Worm (Caenorhabditis elegans): ENCODE data around the gene mrps-28.

The mrps-28 gene

ce11 chrV:19629544-19629943 is 14.5 kb upstream of the mrps-28 start:
- no peak for TF ChIP-seq elt-1 (tag; optimal IDR thresholded peaks at IDR 0.05)

DNA sequence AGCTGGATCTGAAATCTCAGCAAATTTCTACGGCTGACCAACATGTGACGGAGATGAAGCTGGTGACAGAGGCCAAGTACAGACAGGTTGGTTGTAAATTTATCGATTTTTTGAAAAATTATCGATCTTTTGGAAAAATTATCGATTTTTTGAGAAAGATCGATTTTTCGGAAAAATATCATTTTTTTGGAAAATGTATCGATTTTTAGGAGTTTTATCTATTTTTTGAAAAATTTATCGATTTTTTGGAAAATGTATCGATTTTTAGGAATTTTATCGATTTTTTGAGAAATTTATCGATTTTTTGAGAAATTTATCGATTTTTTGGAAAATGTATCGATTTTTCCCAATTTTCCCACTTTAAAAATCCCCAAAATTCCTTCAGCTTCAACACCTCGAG is 14.1 kb upstream of the mrps-28 start:
- peak; percentile 98 for TF ChIP-seq ceh-28 (tag; optimal IDR thresholded peaks at IDR 0.05)
- TF ChIP-seq ceh-16 (tag; optimal IDR thresholded peaks at IDR 0.05) = no peak

DNA sequence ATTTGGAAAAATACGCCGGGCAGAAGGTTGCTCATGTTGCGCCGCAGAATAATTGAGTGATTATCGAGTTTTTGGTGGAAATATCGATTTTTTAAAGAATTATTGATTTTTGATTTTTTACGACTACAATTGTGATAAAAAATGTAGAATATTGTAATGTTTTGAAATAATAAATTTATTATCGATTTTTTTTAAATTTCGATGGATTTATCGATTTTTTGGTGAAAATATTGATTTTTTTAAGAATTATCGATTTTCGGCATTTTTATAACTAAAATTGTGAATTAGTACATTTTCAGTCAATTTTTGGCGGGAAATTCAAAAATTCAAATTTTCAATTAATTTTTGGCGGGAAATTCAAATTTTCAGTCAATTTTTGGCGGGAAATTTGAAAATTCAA is 13.5 kb upstream of the mrps-28 start:
- TF ChIP-seq ceh-28 (tag; optimal IDR thresholded peaks at IDR 0.05) (peak; percentile 94), ztf-4 (tag; optimal IDR thresholded peaks at IDR 0.05) (no peak), nhr-25 (tag; optimal IDR thresholded peaks at IDR 0.05) (no peak), egl-5 (tag; optimal IDR thresholded peaks at IDR 0.05) (no peak)

- TF ChIP-seq nhr-67 (tag; optimal IDR thresholded peaks at IDR 0.05) (no peak), nhr-77 (tag; optimal IDR thresholded peaks at IDR 0.05) (no peak)
Measured at ce11 chrV:19632546-19632945, 11.5 kb upstream of the mrps-28 start, which contains the start of gene Y43F8C.5. Gene Y43F8C.5 (minus strand): TSS chrV:19632646.

- TF ChIP-seq nhr-11 (tag; optimal IDR thresholded peaks at IDR 0.05) (no peak), ceh-28 (tag; optimal IDR thresholded peaks at IDR 0.05) (peak; percentile 95)
Measured at ce11 chrV:19632948-19633347, 11.1 kb upstream of the mrps-28 start.

ce11 chrV:19634197-19634596 is 9.8 kb upstream of the mrps-28 start:
- no peak for TF ChIP-seq ztf-4 (tag; optimal IDR thresholded peaks at IDR 0.05)
- no peak for TF ChIP-seq unc-62 (GFP tag; optimal IDR thresholded peaks at IDR 0.05)
- no peak for TF ChIP-seq zag-1 (tag; optimal IDR thresholded peaks at IDR 0.05)
- TF ChIP-seq ceh-82 (tag; optimal IDR thresholded peaks at IDR 0.05) = no peak
- no peak for TF ChIP-seq lin-15B (tag; optimal IDR thresholded peaks at IDR 0.05)
- TF ChIP-seq egl-5 (tag; optimal IDR thresholded peaks at IDR 0.05) = no peak
- TF ChIP-seq tbx-2 (tag; optimal IDR thresholded peaks at IDR 0.05) = no peak
- no peak for TF ChIP-seq fos-1 (tag; optimal IDR thresholded peaks at IDR 0.05)

- TF ChIP-seq ceh-28 (tag; optimal IDR thresholded peaks at IDR 0.05) = peak; percentile 98
Measured at ce11 chrV:19635525-19636193, 8.4 kb upstream of the mrps-28 start.

ce11 chrV:19636194-19636584 is 7.8 kb upstream of the mrps-28 start:
- no peak for TF ChIP-seq nhr-76 (tag; optimal IDR thresholded peaks at IDR 0.05)
- TF ChIP-seq nfya-1 (tag; optimal IDR thresholded peaks at IDR 0.05; ENCODE audit: insufficient read depth) = no peak
- TF ChIP-seq ama-1 (optimal IDR thresholded peaks at IDR 0.05) = no peak
- no peak for TF ChIP-seq nhr-77 (tag; optimal IDR thresholded peaks at IDR 0.05)
- TF ChIP-seq ceh-16 (tag; optimal IDR thresholded peaks at IDR 0.05) = no peak
- TF ChIP-seq lsy-12 (tag; optimal IDR thresholded peaks at IDR 0.05) = no peak
- no peak for TF ChIP-seq fos-1 (tag; optimal IDR thresholded peaks at IDR 0.05)
- TF ChIP-seq mdl-1 (tag; optimal IDR thresholded peaks at IDR 0.05) = no peak
- TF ChIP-seq nhr-25 (tag; optimal IDR thresholded peaks at IDR 0.05) = no peak

- TF ChIP-seq fkh-10 (GFP tag; optimal IDR thresholded peaks at IDR 0.05) = no peak
Measured at ce11 chrV:19637890-19638289, 6.1 kb upstream of the mrps-28 start.

DNA sequence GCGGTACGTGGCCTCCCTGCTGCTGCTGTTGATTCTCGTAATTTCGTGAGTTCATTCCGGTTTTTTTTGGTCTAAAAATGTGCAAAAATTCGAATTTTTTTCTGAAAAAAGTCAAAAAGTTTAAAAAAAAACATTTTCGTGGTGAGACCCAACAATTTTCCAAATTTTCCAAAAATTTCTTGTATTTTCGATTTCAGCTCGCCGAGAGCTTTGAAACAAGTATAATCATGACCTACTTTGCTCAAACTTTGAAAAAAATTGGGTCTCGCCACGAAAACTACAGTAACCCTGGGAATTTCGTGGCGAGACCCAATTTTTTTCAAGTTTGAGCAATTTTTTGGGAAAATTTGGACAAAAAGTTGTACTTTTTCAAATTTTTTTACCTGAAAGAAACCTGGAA is 3.2 kb upstream of the mrps-28 start, which contains the start of gene Y43F8C.6:
Gene Y43F8C.6 (minus strand): TSS at position 101 of the 400 bp plus-strand sequence.
- TF ChIP-seq snpc-4 (tag; optimal IDR thresholded peaks at IDR 0.05) = no peak
- TF ChIP-seq pqm-1 (tag; optimal IDR thresholded peaks at IDR 0.05) = no peak
- TF ChIP-seq nhr-25 (tag; optimal IDR thresholded peaks at IDR 0.05) = no peak
- TF ChIP-seq nhr-23 (tag; optimal IDR thresholded peaks at IDR 0.05) = no peak
- TF ChIP-seq ceh-16 (tag; optimal IDR thresholded peaks at IDR 0.05) = no peak
- TF ChIP-seq fkh-10 (GFP tag; optimal IDR thresholded peaks at IDR 0.05) = no peak
- TF ChIP-seq nhr-43 (tag; optimal IDR thresholded peaks at IDR 0.05; ENCODE audit: poor library complexity, severe bottlenecking) = no peak
- no peak for TF ChIP-seq nhr-76 (tag; optimal IDR thresholded peaks at IDR 0.05)
- no peak for TF ChIP-seq ceh-28 (tag; optimal IDR thresholded peaks at IDR 0.05)
- TF ChIP-seq zag-1 (tag; optimal IDR thresholded peaks at IDR 0.05) = no peak
- TF ChIP-seq egl-5 (tag; optimal IDR thresholded peaks at IDR 0.05) = no peak
- TF ChIP-seq elt-1 (tag; optimal IDR thresholded peaks at IDR 0.05) = no peak
- TF ChIP-seq tbx-2 (tag; optimal IDR thresholded peaks at IDR 0.05) = no peak
- no peak for TF ChIP-seq ama-1 (optimal IDR thresholded peaks at IDR 0.05)
- no peak for TF ChIP-seq ceh-82 (tag; optimal IDR thresholded peaks at IDR 0.05)
- no peak for TF ChIP-seq skn-1 (tag; optimal IDR thresholded peaks at IDR 0.05)
- TF ChIP-seq ceh-9 (tag; optimal IDR thresholded peaks at IDR 0.05) = no peak
- no peak for TF ChIP-seq mml-1 (tag; optimal IDR thresholded peaks at IDR 0.05)
- TF ChIP-seq ztf-11 (tag; optimal IDR thresholded peaks at IDR 0.05) = no peak
- no peak for TF ChIP-seq nhr-67 (tag; optimal IDR thresholded peaks at IDR 0.05)

Measured in whole organism, L3 larva.